Worm (Caenorhabditis elegans) whole organism, late embryonic: ENCODE results near the gene C07E3.8.

Source experiments
- ceh-9 ChIP-seq: sonication (generic microtip); optimal IDR thresholded peaks from 2 replicates; lab custom pipeline; 2016; ENCODE audit warnings: mild to moderate bottlenecking, missing genetic modification characterization, inconsistent platforms, missing compliant biosample characterization
- hlh-30 ChIP-seq: sonication (generic microtip); optimal IDR thresholded peaks from 2 replicates; lab custom pipeline; 2017; ENCODE audit warnings: antibody characterized with exemption, missing genetic modification characterization, missing compliant biosample characterization; ENCODE audit not compliant: insufficient read depth
- ref-2 ChIP-seq: sonication (generic microtip); optimal IDR thresholded peaks from 2 replicates; lab custom pipeline; 2016; ENCODE audit warnings: missing genetic modification characterization, missing compliant biosample characterization

DNA sequence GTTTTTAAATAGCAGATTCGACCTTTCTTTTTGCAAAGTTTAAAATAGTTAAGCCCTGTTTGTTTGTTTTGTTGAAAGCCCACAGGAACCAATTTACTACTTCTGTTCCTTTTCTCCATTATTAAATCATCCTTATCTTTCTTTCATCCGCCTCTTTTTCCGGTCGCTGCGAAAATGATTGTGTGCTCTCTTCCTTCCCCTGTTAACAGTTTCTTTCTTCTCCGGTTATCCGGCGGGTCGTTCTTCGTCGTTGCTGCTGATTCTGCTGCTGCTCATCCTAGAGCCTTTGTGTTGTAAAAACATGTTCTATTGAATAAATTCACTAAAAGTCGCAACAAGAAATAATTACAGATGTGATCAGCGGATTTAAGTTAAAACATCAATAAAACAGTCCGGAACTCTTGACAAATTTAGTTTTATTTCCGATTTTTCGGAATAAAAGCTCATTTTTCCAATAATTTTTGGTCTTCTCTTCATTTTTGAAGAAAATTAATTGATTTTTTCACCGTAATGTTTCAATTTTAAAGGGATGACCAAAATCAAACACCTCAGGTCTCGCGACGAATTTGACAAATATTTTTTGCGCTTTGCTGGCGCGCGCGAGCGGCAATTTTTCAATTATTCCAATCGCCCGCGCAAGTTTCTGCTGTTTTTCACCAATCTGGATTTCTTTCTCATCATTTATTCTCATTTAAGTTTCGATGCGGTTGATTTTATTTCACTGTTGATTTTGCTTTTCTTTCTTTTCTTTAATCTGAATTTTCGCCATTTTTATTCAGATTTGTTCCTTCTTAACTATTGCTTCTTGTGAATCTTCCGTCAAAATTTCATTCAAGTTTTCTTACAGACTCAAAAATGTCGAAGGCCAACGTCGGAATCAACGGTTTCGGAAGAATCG, 41.5 kb downstream of the C07E3.8 start, which contains the start of gene gpd-1:
- TF ChIP-seq ref-2 (no peak), ceh-9 (tag; lab: Kevin White, UChicago) (no peak), hlh-30 (tag; lab: Kevin White, UChicago) (no peak)
